Fruit fly (Drosophila melanogaster) whole organism, embryonic: Measurements from ENCODE around the gene Cenp-C.

Experiments
- CG16815 ChIP-seq: fragments of 200-800 bp; sonication (Bioruptor generic); optimal IDR thresholded peaks from 3 replicates; lab custom pipeline; 2017; ENCODE audit warnings: missing biosample characterization, mild to moderate bottlenecking, missing genetic modification characterization
- CG4617 ChIP-seq: fragments of 200-800 bp; sonication (Bioruptor generic); optimal IDR thresholded peaks from 3 replicates; lab custom pipeline; 2016; ENCODE audit warnings: missing biosample characterization, missing genetic modification characterization, borderline replicate concordance
- Dfd ChIP-seq, 2 experiments: fragments of >200 bp; optimal IDR thresholded peaks; 2 replicates each; lab custom pipeline; 2017; ENCODE audit warnings: missing biosample characterization in 2 of 2, missing genetic modification characterization in 2 of 2
- Dll ChIP-seq: fragments of 200-800 bp; sonication (Bioruptor generic); IDR thresholded peaks from 4 replicates; pipeline ENCODE4 v1.3.6; 2022; ENCODE audit warnings: missing biosample characterization, missing genetic modification characterization; ENCODE audit not compliant: partially characterized antibody
- abd-A ChIP-seq: fragments of 200-800 bp; sonication (Bioruptor generic); optimal IDR thresholded peaks from 3 replicates; lab custom pipeline; 2019; ENCODE audit warnings: missing biosample characterization, mild to moderate bottlenecking, missing genetic modification characterization, moderate library complexity
- p53 ChIP-seq: fragments of 200-800 bp; sonication (Bioruptor generic); optimal IDR thresholded peaks from 2 replicates; lab custom pipeline; 2016; ENCODE audit warnings: missing biosample characterization, missing genetic modification characterization
- pho ChIP-seq: fragments of 200-800 bp; sonication (Bioruptor generic); optimal IDR thresholded peaks from 2 replicates; lab custom pipeline; 2016; ENCODE audit warnings: missing biosample characterization, missing genetic modification characterization
- ttk ChIP-seq: fragments of 200-800 bp; sonication (Bioruptor generic); IDR thresholded peaks from 2 replicates; pipeline ENCODE4 v2.1.2; 2022; ENCODE audit warnings: missing biosample characterization, missing genetic modification characterization

DNA sequence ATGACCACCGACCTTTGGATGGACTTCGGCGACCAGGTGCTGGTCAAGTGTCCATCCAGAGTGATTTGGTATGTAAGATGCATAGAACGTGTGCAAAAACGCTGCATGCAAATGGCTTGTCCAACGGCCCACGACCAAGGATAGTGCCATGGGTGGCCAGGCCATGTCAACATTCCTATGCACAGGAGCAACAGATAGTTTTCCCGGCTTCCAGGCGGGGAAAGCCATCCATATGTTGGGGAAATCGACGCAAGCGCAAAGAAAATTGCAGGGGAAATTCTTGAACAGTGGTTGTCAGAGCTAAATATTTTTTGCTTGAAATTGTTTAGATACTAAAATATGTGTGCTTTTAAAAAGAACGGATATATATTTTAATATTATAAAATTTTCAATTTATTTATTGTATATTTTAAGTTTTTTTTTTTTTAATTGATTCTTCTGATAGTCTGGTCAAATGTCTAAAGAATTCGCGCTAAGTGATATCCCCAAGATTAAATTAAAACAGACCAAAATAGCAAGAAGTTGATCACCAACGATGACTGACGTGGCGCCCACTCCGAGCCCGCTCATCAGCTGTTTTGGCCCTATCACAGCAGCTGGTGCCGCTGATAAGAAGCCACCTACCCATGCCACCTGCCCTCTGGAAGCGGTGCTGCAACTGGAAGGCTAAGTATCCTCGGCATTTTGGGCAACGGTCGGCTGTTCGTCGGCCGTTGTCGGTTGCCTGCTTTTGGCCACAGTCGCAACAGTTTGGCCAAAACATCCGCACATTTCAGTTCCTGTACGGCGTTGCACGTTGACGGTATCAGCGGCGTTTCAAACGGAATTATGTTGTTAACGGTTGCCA is 13.7 kb downstream of the Cenp-C start, which contains the start of gene 5-HT2B:
- TF ChIP-seq Dll (GFP tag; lab: Robert Waterston, UW) (no peak), ttk (no peak), pho (GFP tag; lab: Kevin White, UChicago) (no peak), abd-A (tag; lab: Kevin White, UChicago) (no peak), Dfd (GFP tag; optimal IDR thresholded peaks at IDR 0.05; lab: Kevin White, UChicago) (no peak), p53 (no peak), CG16815 (GFP tag; lab: Kevin White, UChicago) (no peak), CG4617 (GFP tag; lab: Kevin White, UChicago) (no peak)
